Fruit fly (Drosophila melanogaster) whole organism, embryonic: ENCODE measurements around the gene CG7514.

Experiments used
- Blimp-1 ChIP-seq: fragments of 200-800 bp; sonication (Bioruptor generic); optimal IDR thresholded peaks from 3 replicates; lab custom pipeline; 2018; ENCODE audit warnings: missing biosample characterization, missing genetic modification characterization, mild to moderate bottlenecking, moderate library complexity, missing genetic modification reagents
- CG10431 ChIP-seq: fragments of 200-800 bp; sonication (Bioruptor generic); optimal IDR thresholded peaks from 3 replicates; lab custom pipeline; 2018; ENCODE audit warnings: missing biosample characterization, mild to moderate bottlenecking, missing genetic modification characterization
- CG10979 ChIP-seq: fragments of 200-800 bp; sonication (Bioruptor generic); optimal IDR thresholded peaks from 2 replicates; lab custom pipeline; 2018; ENCODE audit warnings: missing biosample characterization, mild to moderate bottlenecking, missing genetic modification characterization, moderate library complexity
- CG11456 ChIP-seq: fragments of 200-800 bp; sonication (Bioruptor generic); IDR thresholded peaks from 3 replicates; pipeline ENCODE4 v1.3.6; 2022; ENCODE audit warnings: missing biosample characterization, missing genetic modification characterization
- CG12219 ChIP-seq: fragments of 200-800 bp; sonication (Bioruptor generic); optimal IDR thresholded peaks from 3 replicates; lab custom pipeline; 2018; ENCODE audit warnings: missing biosample characterization, mild to moderate bottlenecking, missing genetic modification characterization
- CG12659 ChIP-seq: fragments of 200-800 bp; sonication (Bioruptor generic); optimal IDR thresholded peaks from 3 replicates; lab custom pipeline; 2017; ENCODE audit warnings: mild to moderate bottlenecking, missing biosample characterization, missing genetic modification reagents, missing genetic modification characterization
- CG14441 ChIP-seq: fragments of 200-800 bp; sonication (Bioruptor generic); IDR thresholded peaks from 2 replicates; pipeline ENCODE4 v1.3.6; 2022; ENCODE audit warnings: missing biosample characterization, missing genetic modification characterization
- CG15269 ChIP-seq: fragments of 200-800 bp; sonication (Bioruptor generic); optimal IDR thresholded peaks from 2 replicates; lab custom pipeline; 2018; ENCODE audit warnings: missing biosample characterization, mild to moderate bottlenecking, missing genetic modification characterization, moderate library complexity
- CG15479 ChIP-seq: fragments of 200-800 bp; sonication (Bioruptor generic); optimal IDR thresholded peaks from 3 replicates; lab custom pipeline; 2019; ENCODE audit warnings: missing biosample characterization, mild to moderate bottlenecking, missing genetic modification characterization, moderate library complexity
- CG2120 ChIP-seq: fragments of 200-800 bp; sonication (Bioruptor generic); optimal IDR thresholded peaks from 3 replicates; lab custom pipeline; 2016; ENCODE audit warnings: missing biosample characterization, missing genetic modification characterization
- CG30403 ChIP-seq: fragments of 200-800 bp; sonication (Bioruptor generic); optimal IDR thresholded peaks from 3 replicates; lab custom pipeline; 2016; ENCODE audit warnings: missing biosample characterization, missing genetic modification characterization
- CG34224 ChIP-seq: fragments of 200-800 bp; sonication (Bioruptor generic); IDR thresholded peaks from 3 replicates; pipeline ENCODE4 v1.3.6; 2022; ENCODE audit warnings: missing biosample characterization, missing genetic modification characterization; ENCODE audit not compliant: partially characterized antibody
- CG3726 ChIP-seq: fragments of 200-800 bp; sonication (Bioruptor generic); IDR thresholded peaks from 3 replicates; pipeline ENCODE4, ENCODE4 v1.3.6; 2022; ENCODE audit warnings: missing biosample characterization, missing genetic modification characterization
- CG4328 ChIP-seq: fragments of 200-800 bp; sonication (Bioruptor generic); optimal IDR thresholded peaks from 3 replicates; lab custom pipeline; 2017; ENCODE audit warnings: missing biosample characterization, missing genetic modification reagents, missing genetic modification characterization
- CG43689 ChIP-seq: fragments of 200-800 bp; sonication (Bioruptor generic); IDR thresholded peaks from 2 replicates; pipeline ENCODE4 v1.3.6; 2022; ENCODE audit warnings: missing biosample characterization, missing genetic modification characterization
- CG4707 ChIP-seq: fragments of 200-800 bp; sonication (Bioruptor generic); optimal IDR thresholded peaks from 2 replicates; lab custom pipeline; 2018; ENCODE audit warnings: missing biosample characterization, mild to moderate bottlenecking, missing genetic modification characterization, moderate library complexity
- CG7963 ChIP-seq: fragments of 200-800 bp; sonication (Bioruptor generic); IDR thresholded peaks from 3 replicates; pipeline ENCODE4 v1.3.6; 2022; ENCODE audit warnings: missing biosample characterization, missing genetic modification characterization; ENCODE audit not compliant: partially characterized antibody
- CG8290 ChIP-seq, 3 experiments: fragments of 200-800 bp; sonication (Bioruptor generic); optimal IDR thresholded peaks; 2 replicates each; lab custom pipeline; 2016 to 2019; ENCODE audit warnings: missing biosample characterization in 3 of 3, missing genetic modification characterization in 3 of 3, mild to moderate bottlenecking in 2 of 3, moderate library complexity in 1 of 3
- CG9215 ChIP-seq: fragments of 200-800 bp; sonication (Bioruptor generic); IDR thresholded peaks from 2 replicates; pipeline ENCODE4 v1.3.6; 2022; ENCODE audit warnings: missing biosample characterization, missing genetic modification characterization
- CTCF ChIP-seq: fragments of 200-800 bp; sonication (Bioruptor generic); optimal IDR thresholded peaks from 2 replicates; lab custom pipeline; 2017; ENCODE audit warnings: missing biosample characterization, mild to moderate bottlenecking, missing genetic modification characterization, moderate library complexity
- Dbx ChIP-seq: fragments of 200-800 bp; sonication (Bioruptor generic); IDR thresholded peaks from 3 replicates; pipeline ENCODE4 v1.3.6; 2022; ENCODE audit warnings: missing biosample characterization, missing genetic modification characterization
- Dip3 ChIP-seq: fragments of 200-800 bp; sonication (Bioruptor generic); optimal IDR thresholded peaks from 3 replicates; lab custom pipeline; 2016; ENCODE audit warnings: missing biosample characterization, missing genetic modification characterization
- Gsc ChIP-seq: fragments of 200-800 bp; sonication (Bioruptor generic); IDR thresholded peaks from 2 replicates; pipeline ENCODE4 v1.3.6; 2022; ENCODE audit warnings: missing biosample characterization, missing genetic modification characterization
- H15 ChIP-seq: fragments of 200-800 bp; sonication (Bioruptor generic); IDR thresholded peaks from 3 replicates; pipeline ENCODE4 v1.3.6; 2022; ENCODE audit warnings: missing biosample characterization, missing genetic modification characterization
- HLH3B ChIP-seq: fragments of 200-800 bp; sonication (Bioruptor generic); IDR thresholded peaks from 2 replicates; pipeline ENCODE4 v1.3.6; 2022; ENCODE audit warnings: missing biosample characterization, missing genetic modification characterization
- Hmx ChIP-seq: fragments of 200-800 bp; sonication (Bioruptor generic); optimal IDR thresholded peaks from 2 replicates; lab custom pipeline; 2016; ENCODE audit warnings: missing biosample characterization, missing genetic modification characterization
- MESR4 ChIP-seq: fragments of 200-800 bp; sonication (Bioruptor generic); optimal IDR thresholded peaks from 2 replicates; lab custom pipeline; 2018; ENCODE audit warnings: missing biosample characterization, mild to moderate bottlenecking, missing genetic modification characterization, moderate library complexity
- Rfx ChIP-seq: fragments of 200-800 bp; sonication (Bioruptor generic); IDR thresholded peaks from 2 replicates; pipeline ENCODE4 v1.3.6; 2022; ENCODE audit warnings: missing biosample characterization, missing genetic modification characterization
- Scr ChIP-seq: fragments of 200-800 bp; sonication (Bioruptor generic); IDR thresholded peaks from 2 replicates; pipeline ENCODE4 v1.3.6; 2022; ENCODE audit warnings: missing biosample characterization, missing genetic modification characterization; ENCODE audit not compliant: partially characterized antibody
- Tbp ChIP-seq: fragments of >200 bp; optimal IDR thresholded peaks from 2 replicates; lab custom pipeline; 2018; ENCODE audit warnings: missing biosample characterization, missing genetic modification characterization
- br ChIP-seq: fragments of >200 bp; optimal IDR thresholded peaks from 2 replicates; lab custom pipeline; 2017
- cad ChIP-seq: fragments of >200 bp; optimal IDR thresholded peaks from 2 replicates; lab custom pipeline; 2017; ENCODE audit warnings: missing biosample characterization, missing genetic modification characterization
- cg ChIP-seq: fragments of 200-800 bp; sonication (Bioruptor generic); optimal IDR thresholded peaks from 3 replicates; lab custom pipeline; 2019; ENCODE audit warnings: missing biosample characterization, mild to moderate bottlenecking, missing genetic modification characterization, moderate library complexity
- chinmo ChIP-seq: fragments of 200-800 bp; sonication (Bioruptor generic); IDR thresholded peaks from 4 replicates; pipeline ENCODE4 v1.3.6; 2022; ENCODE audit warnings: missing biosample characterization, missing genetic modification characterization; ENCODE audit not compliant: partially characterized antibody
- gsb ChIP-seq: fragments of 200-800 bp; sonication (Bioruptor generic); IDR thresholded peaks from 2 replicates; pipeline ENCODE4 v1.3.6; 2022; ENCODE audit warnings: missing biosample characterization, missing genetic modification characterization
- kay ChIP-seq: fragments of 200-800 bp; sonication (Bioruptor generic); optimal IDR thresholded peaks from 2 replicates; lab custom pipeline; 2016; ENCODE audit warnings: missing biosample characterization, missing genetic modification characterization
- ken ChIP-seq: fragments of 200-800 bp; sonication (Bioruptor generic); IDR thresholded peaks from 3 replicates; pipeline ENCODE4 v1.3.6; 2022; ENCODE audit warnings: missing biosample characterization, missing genetic modification characterization
- otp ChIP-seq: fragments of 200-800 bp; sonication (Bioruptor generic); IDR thresholded peaks from 3 replicates; pipeline ENCODE4, ENCODE4 v1.3.6; 2022; ENCODE audit warnings: missing biosample characterization, missing genetic modification characterization
- phol ChIP-seq: fragments of 200-800 bp; sonication (Bioruptor generic); optimal IDR thresholded peaks from 3 replicates; lab custom pipeline; 2018; ENCODE audit warnings: missing biosample characterization, mild to moderate bottlenecking, missing genetic modification characterization, moderate library complexity
- sens ChIP-seq: fragments of 200-800 bp; sonication (Bioruptor generic); peaks from one replicate; lab custom pipeline; 2016; ENCODE audit warnings: missing biosample characterization, missing genetic modification characterization
- slp2 ChIP-seq: fragments of 200-800 bp; sonication (Bioruptor generic); optimal IDR thresholded peaks from 2 replicates; lab custom pipeline; 2016; ENCODE audit warnings: missing biosample characterization, missing genetic modification characterization
- stc ChIP-seq: fragments of 200-800 bp; sonication (Bioruptor generic); IDR thresholded peaks from 2 replicates; pipeline ENCODE4 v1.3.6; 2022; ENCODE audit warnings: missing biosample characterization, missing genetic modification characterization
- tll ChIP-seq, 2 experiments: fragments of 200-800 bp in 1 of 2; fragments of >200 bp in 1 of 2; sonication (Bioruptor generic) in 1 of 2; optimal IDR thresholded peaks; 2 replicates each; lab custom pipeline; 2017 to 2019; ENCODE audit warnings: missing biosample characterization in 2 of 2, missing genetic modification characterization in 2 of 2, mild to moderate bottlenecking in 1 of 2, moderate library complexity in 1 of 2
- ttk ChIP-seq: fragments of 200-800 bp; sonication (Bioruptor generic); IDR thresholded peaks from 2 replicates; pipeline ENCODE4 v2.1.2; 2022; ENCODE audit warnings: missing biosample characterization, missing genetic modification characterization
- twi ChIP-seq: fragments of 200-800 bp; optimal IDR thresholded peaks from 2 replicates; lab custom pipeline; 2019; ENCODE audit warnings: missing biosample characterization, mild to moderate bottlenecking, missing genetic modification characterization, moderate library complexity
- wor ChIP-seq: fragments of 200-800 bp; sonication (Bioruptor generic); IDR thresholded peaks from 2 replicates; pipeline ENCODE4 v1.3.6; 2022; ENCODE audit warnings: missing biosample characterization, missing genetic modification characterization
- zen ChIP-seq: fragments of 200-800 bp; sonication (Bioruptor generic); optimal IDR thresholded peaks from 3 replicates; lab custom pipeline; 2018; ENCODE audit warnings: missing biosample characterization, mild to moderate bottlenecking, missing genetic modification characterization, moderate library complexity

Gene CG7514

DNA sequence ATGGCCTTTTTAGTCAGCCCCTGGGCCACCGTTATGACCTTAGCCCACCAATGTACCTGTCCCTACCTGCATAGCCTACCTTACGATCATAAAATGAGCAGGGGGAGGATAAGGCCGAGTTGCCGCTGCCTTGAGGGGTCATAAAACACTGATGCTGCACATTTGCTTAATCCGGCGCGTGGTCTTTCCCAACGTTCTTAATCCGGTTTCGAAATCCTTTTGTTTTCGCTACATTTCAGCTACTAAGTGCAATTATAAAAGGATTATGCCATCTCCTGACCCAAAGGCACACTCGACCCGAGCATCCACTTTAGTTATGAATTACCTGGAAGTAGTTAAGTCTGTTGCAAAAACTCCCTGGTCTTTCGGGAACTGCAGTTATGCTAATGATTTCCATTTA lies 7.8 kb upstream of the CG7514 start:
- TF ChIP-seq twi (tag; lab: Kevin White, UChicago) (peak; percentile 21), kay (GFP tag; lab: Kevin White, UChicago) (no peak), zen (tag; lab: Kevin White, UChicago) (peak; percentile 95), MESR4 (no peak), CG11456 (GFP tag; lab: Robert Waterston, UW) (0 out of 3 replicates have a peak, but pooled peaks have one; percentile 6), tll (GFP tag; optimal IDR thresholded peaks at IDR 0.05; lab: Kevin White, UChicago) (peak in 1 of 2 experiments; percentile 92), CG15479 (peak; percentile 96), cad (peak; percentile 98)

DNA sequence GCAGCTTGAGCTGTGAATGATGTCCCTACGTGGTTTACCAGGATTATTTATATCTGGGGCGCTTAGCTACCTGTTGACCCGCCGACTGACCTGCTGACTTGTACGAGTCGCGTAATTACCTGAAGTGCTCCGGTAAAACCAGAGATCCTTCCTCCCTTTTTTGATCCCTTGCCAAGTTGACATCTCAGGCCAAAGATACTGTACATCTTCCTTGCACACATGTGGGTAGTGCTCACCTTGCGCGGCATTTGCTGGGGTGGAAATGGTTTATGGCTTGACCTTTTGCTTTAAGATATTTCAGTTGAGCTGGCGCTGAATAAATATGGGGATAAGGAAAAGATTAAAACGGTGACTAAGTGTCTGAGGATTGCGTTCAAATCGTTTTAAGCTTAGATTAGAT lies 6.2 kb upstream of the CG7514 start, which contains the start of gene CG15876:
Gene CG15876, minus strand, starts transcription at position 23 of the 400 bp plus-strand sequence.
- no peak for TF ChIP-seq H15 (GFP tag; lab: Robert Waterston, UW)
- no peak for TF ChIP-seq Tbp (GFP tag; lab: Kevin White, UChicago)
- TF ChIP-seq CG12659 (GFP tag; lab: Kevin White, UChicago) = no peak
- TF ChIP-seq HLH3B (GFP tag; lab: Robert Waterston, UW) = no peak
- peak in 1 of 2 experiments; percentile 97 for TF ChIP-seq tll (GFP tag; optimal IDR thresholded peaks at IDR 0.05; lab: Kevin White, UChicago)
- no peak for TF ChIP-seq CG9215 (GFP tag; lab: Robert Waterston, UW)
- TF ChIP-seq stc (GFP tag; lab: Robert Waterston, UW) = no peak
- no peak for TF ChIP-seq CG4707 (GFP tag; lab: Kevin White, UChicago)
- no peak for TF ChIP-seq CG7963
- TF ChIP-seq CG10979 (tag; lab: Kevin White, UChicago) = no peak
- no peak for TF ChIP-seq CG12219 (GFP tag; lab: Kevin White, UChicago)
- no peak for TF ChIP-seq slp2 (GFP tag; lab: Kevin White, UChicago)
- no peak for TF ChIP-seq phol (tag; lab: Kevin White, UChicago)
- no peak for TF ChIP-seq ken (GFP tag; lab: Robert Waterston, UW)
- TF ChIP-seq Dbx (GFP tag; lab: Robert Waterston, UW) = no peak
- TF ChIP-seq zen (tag; lab: Kevin White, UChicago) = peak; percentile 76
- peak; percentile 61 for TF ChIP-seq sens
- no peak for TF ChIP-seq CG34224
- TF ChIP-seq CG2120 = no peak
- no peak for TF ChIP-seq Scr (GFP tag; lab: Robert Waterston, UW)
- peak; percentile 66 for TF ChIP-seq cad
- TF ChIP-seq Hmx (GFP tag; lab: Kevin White, UChicago) = no peak
- TF ChIP-seq CG15479 = peak; percentile 97
- no peak for TF ChIP-seq wor (GFP tag; lab: Robert Waterston, UW)

DNA sequence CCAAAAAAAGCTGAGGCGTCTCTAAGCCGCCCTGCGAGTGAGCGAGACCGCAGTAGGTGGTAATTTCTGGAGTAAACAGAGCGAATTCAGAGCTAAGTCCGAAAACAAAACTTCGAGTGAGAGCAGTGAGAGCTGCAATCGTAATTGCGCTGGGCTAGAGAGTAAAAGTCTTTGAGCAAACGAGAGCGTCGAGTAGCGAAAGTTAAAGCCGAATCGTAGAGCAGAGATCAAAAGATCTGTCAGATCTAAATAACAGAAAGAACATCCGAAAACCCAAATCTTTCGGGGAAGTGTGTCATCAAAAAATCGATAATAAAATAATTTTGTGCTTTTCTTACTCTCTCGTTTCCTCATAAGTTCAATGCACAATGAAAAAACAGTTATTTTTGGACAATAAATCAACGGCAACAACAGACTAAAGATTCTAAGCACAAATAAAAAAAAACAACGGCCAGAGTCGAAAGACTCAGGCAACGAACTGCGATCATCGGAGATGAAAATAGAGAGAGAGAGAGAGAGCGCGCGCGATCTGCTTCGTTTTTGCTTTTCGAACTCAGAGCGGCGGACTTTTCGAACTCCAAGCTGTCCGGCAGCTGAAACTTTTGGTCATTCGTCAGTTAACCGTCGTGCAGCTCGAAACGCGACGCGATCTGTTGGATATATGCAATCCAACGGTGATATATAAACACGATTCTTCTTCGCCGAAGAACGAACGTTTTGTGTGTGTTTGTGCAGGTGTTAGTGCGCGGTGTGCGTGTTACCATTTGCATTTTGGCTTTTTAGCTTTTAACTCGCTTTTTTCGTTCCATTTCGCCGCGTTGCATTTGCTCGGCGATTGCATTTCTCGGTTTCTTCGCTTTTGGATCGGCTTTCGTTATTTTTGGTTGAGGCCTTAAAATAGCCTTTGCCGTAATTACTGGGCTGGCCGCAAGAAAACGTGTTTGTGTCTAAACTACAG lies 3.9 kb upstream of the CG7514 start, which contains the start of gene RhoGEF64C:
Gene RhoGEF64C, plus strand, starts transcription at position 607 of the 958 bp plus-strand sequence.
- no peak for TF ChIP-seq Gsc (GFP tag; lab: Robert Waterston, UW)
- TF ChIP-seq otp = peak; percentile 44; the same call in 1 of the 3 replicates
- no peak for TF ChIP-seq br (lab: Kevin White, UChicago)
- no peak for TF ChIP-seq gsb (GFP tag; lab: Robert Waterston, UW)
- no peak for TF ChIP-seq CG10431 (GFP tag; lab: Kevin White, UChicago)
- peak; percentile 70; the same call in 2 of the 4 replicates for TF ChIP-seq chinmo (GFP tag; lab: Robert Waterston, UW)
- TF ChIP-seq Blimp-1 = peak; percentile 79
- TF ChIP-seq CTCF = no peak
- no peak for TF ChIP-seq CG14441
- no peak for TF ChIP-seq CG3726
- TF ChIP-seq CG8290 (GFP tag; optimal IDR thresholded peaks at IDR 0.05; lab: Kevin White, UChicago) = no peak
- TF ChIP-seq CG8290 (tag; optimal IDR thresholded peaks at IDR 0.05; lab: Kevin White, UChicago) = no peak
- TF ChIP-seq CG4328 (GFP tag; lab: Kevin White, UChicago) = no peak
- no peak for TF ChIP-seq ttk (GFP tag; lab: Robert Waterston, UW)
- no peak for TF ChIP-seq CG30403 (GFP tag; lab: Kevin White, UChicago)
- no peak for TF ChIP-seq Dip3 (GFP tag; lab: Kevin White, UChicago)
- no peak for TF ChIP-seq CG15269
- peak; percentile 34 for TF ChIP-seq cg (GFP tag; lab: Kevin White, UChicago)
- TF ChIP-seq CG43689 (GFP tag; lab: Robert Waterston, UW) = no peak
- no peak for TF ChIP-seq Rfx (GFP tag; lab: Robert Waterston, UW)
